Fruit fly (Drosophila melanogaster) whole organism, adult: Measurements from ENCODE around the gene CG6901.
A peak's percentile ranks its signal among the peaks of the same experiment; 100 is the strongest.

Experiments
- CG11617 ChIP-seq: fragments of 200-800 bp; sonication (Bioruptor generic); optimal IDR thresholded peaks from 2 replicates; lab custom pipeline; 2017; ENCODE audit warnings: mild to moderate bottlenecking, missing biosample characterization, missing genetic modification reagents, missing genetic modification characterization
- CG12768 ChIP-seq: fragments of 200-800 bp; sonication (Bioruptor generic); optimal IDR thresholded peaks from 2 replicates; lab custom pipeline; 2017; ENCODE audit warnings: missing biosample characterization, missing genetic modification characterization, mild to moderate bottlenecking, moderate library complexity, missing genetic modification reagents
- CG14711 ChIP-seq: fragments of 200-800 bp; sonication (Bioruptor generic); optimal IDR thresholded peaks from 2 replicates; lab custom pipeline; 2018; ENCODE audit warnings: missing biosample characterization, mild to moderate bottlenecking, missing genetic modification characterization, moderate library complexity
- CG1620 ChIP-seq: fragments of 200-800 bp; sonication (Bioruptor generic); optimal IDR thresholded peaks from 2 replicates; lab custom pipeline; 2016; ENCODE audit warnings: missing biosample characterization, missing genetic modification characterization
- CG33017 ChIP-seq: fragments of 200-800 bp; sonication (Bioruptor generic); optimal IDR thresholded peaks from 2 replicates; lab custom pipeline; 2018; ENCODE audit warnings: missing biosample characterization, mild to moderate bottlenecking, missing genetic modification characterization, moderate library complexity
- CG5204 ChIP-seq: fragments of 200-800 bp; sonication (Bioruptor generic); optimal IDR thresholded peaks from 2 replicates; lab custom pipeline; 2016; ENCODE audit warnings: missing biosample characterization, missing genetic modification characterization
- CG7045 ChIP-seq: fragments of 200-800 bp; sonication (Bioruptor generic); optimal IDR thresholded peaks from 2 replicates; lab custom pipeline; 2017; ENCODE audit warnings: missing biosample characterization, mild to moderate bottlenecking, missing genetic modification characterization
- CG7101 ChIP-seq: fragments of 200-800 bp; sonication (Bioruptor generic); optimal IDR thresholded peaks from 2 replicates; lab custom pipeline; 2018; ENCODE audit warnings: missing biosample characterization, mild to moderate bottlenecking, missing genetic modification characterization, moderate library complexity
- Clk ChIP-seq: fragments of 200-800 bp; sonication (Bioruptor generic); optimal IDR thresholded peaks from 2 replicates; lab custom pipeline; 2017; ENCODE audit warnings: missing biosample characterization, missing genetic modification characterization
- Crg-1 ChIP-seq: fragments of 200-800 bp; sonication (Bioruptor generic); optimal IDR thresholded peaks from 2 replicates; lab custom pipeline; 2016; ENCODE audit warnings: missing biosample characterization, missing genetic modification characterization
- Hr96 ChIP-seq: fragments of 200-800 bp; sonication (Bioruptor generic); optimal IDR thresholded peaks from 2 replicates; lab custom pipeline; 2016; ENCODE audit warnings: missing biosample characterization, missing genetic modification characterization
- Mnt ChIP-seq: fragments of 200-800 bp; sonication (Bioruptor generic); optimal IDR thresholded peaks from 2 replicates; lab custom pipeline; 2016; ENCODE audit warnings: missing biosample characterization, mild to moderate bottlenecking, missing genetic modification characterization
- bab1 ChIP-seq: fragments of 200-800 bp; sonication (Bioruptor generic); optimal IDR thresholded peaks from 3 replicates; lab custom pipeline; 2019; ENCODE audit warnings: missing biosample characterization, mild to moderate bottlenecking, missing genetic modification characterization, moderate library complexity
- cic ChIP-seq: fragments of 200-800 bp; sonication (Bioruptor generic); optimal IDR thresholded peaks from 2 replicates; lab custom pipeline; 2017; ENCODE audit warnings: missing biosample characterization, mild to moderate bottlenecking, missing genetic modification characterization, moderate library complexity
- cnc ChIP-seq, 2 experiments: fragments of >200 bp; optimal IDR thresholded peaks; 2 replicates each; lab custom pipeline; 2017
- kay ChIP-seq: fragments of 200-800 bp; sonication (Bioruptor generic); peaks from one replicate; lab custom pipeline; 2016; ENCODE audit warnings: missing biosample characterization, missing genetic modification characterization, borderline replicate concordance
- ovo ChIP-seq: fragments of 200-800 bp; sonication (Bioruptor generic); optimal IDR thresholded peaks from 2 replicates; lab custom pipeline; 2016; ENCODE audit warnings: missing biosample characterization, missing genetic modification characterization
- pad ChIP-seq: fragments of 200-800 bp; sonication (Bioruptor generic); optimal IDR thresholded peaks from 3 replicates; lab custom pipeline; 2017; ENCODE audit warnings: missing biosample characterization, missing genetic modification characterization, mild to moderate bottlenecking, moderate library complexity, missing genetic modification reagents
- tj ChIP-seq: fragments of 200-800 bp; sonication (Bioruptor generic); optimal IDR thresholded peaks from 3 replicates; lab custom pipeline; 2017; ENCODE audit warnings: missing biosample characterization, mild to moderate bottlenecking, missing genetic modification characterization, moderate library complexity
- toe ChIP-seq: fragments of 200-800 bp; sonication (Bioruptor generic); optimal IDR thresholded peaks from 2 replicates; lab custom pipeline; 2016; ENCODE audit warnings: missing biosample characterization, missing genetic modification characterization

The CG6901 gene

DNA sequence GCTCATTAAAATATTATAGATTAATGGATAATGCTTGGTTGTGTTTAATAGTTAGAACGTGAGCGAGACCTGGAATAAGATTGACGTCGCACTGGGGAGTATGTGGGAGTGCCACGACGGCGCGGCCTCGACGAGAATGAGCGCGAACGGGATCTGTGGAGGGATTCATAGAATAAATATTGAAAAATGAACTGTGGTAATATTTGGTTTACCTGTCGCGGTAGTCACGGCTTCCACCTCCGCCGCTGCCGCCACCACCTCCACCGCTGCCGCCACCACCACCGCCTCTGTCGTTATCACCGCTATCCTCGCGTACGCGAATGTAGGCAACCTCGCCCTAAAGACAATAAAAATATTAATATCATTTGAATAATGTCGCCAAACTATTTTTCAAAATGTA is 17.4 kb downstream of the CG6901 start:
- no peak for TF ChIP-seq CG33017 (tag; lab: Kevin White, UChicago)
- TF ChIP-seq bab1, result no peak
- no peak for TF ChIP-seq CG5204 (GFP tag; lab: Kevin White, UChicago)
- TF ChIP-seq ovo (GFP tag; lab: Kevin White, UChicago), result peak; percentile 19
- TF ChIP-seq kay (GFP tag; lab: Kevin White, UChicago), result peak; percentile 14
- TF ChIP-seq CG12768 (GFP tag; lab: Kevin White, UChicago), result peak; percentile 65
- no peak for TF ChIP-seq Hr96
- TF ChIP-seq cnc (optimal IDR thresholded peaks at IDR 0.05; lab: Kevin White, UChicago), result no peak
- TF ChIP-seq CG7101 (tag; lab: Kevin White, UChicago), result peak; percentile 14
- TF ChIP-seq CG1620, result no peak
- TF ChIP-seq pad (GFP tag; lab: Kevin White, UChicago), result no peak
- no peak for TF ChIP-seq CG14711 (tag; lab: Kevin White, UChicago)
- peak; percentile 4 for TF ChIP-seq CG7045
- no peak for TF ChIP-seq toe (GFP tag; lab: Kevin White, UChicago)
- TF ChIP-seq Crg-1 (GFP tag; lab: Kevin White, UChicago), result no peak
- no peak for TF ChIP-seq Clk
- peak; percentile 85 for TF ChIP-seq cic (GFP tag; lab: Kevin White, UChicago)
- TF ChIP-seq CG11617, result peak; percentile 61
- TF ChIP-seq Mnt (GFP tag; lab: Kevin White, UChicago), result no peak
- no peak for TF ChIP-seq tj (GFP tag; lab: Kevin White, UChicago)

DNA sequence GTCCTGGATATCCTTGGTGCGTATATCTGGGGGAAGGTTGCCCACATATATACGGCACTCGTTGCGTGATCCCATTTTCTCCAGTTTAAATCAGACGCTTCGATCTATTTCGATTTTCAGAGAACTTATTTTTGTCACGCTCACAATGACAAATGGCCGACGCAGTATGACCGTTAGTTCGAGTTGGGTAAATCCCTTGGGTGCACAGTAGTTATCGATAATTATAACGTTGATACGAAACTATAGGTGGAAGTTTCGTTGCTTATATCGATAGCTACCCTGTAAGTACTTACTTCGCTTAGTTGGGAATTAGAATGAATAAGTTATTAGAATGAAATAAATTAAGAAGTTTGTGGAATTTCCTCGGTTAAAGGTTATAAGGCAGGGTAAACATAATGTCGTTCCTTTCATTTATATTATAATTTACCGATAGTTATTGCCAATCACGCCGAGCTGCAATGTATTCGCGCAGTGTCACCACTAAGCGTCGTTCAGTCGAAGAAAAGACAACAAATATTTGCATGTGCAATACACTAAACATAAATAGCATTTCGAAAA is 18.7 kb downstream of the CG6901 start, which contains the start of the genes SF2 and pad:
Gene SF2, minus strand, starts transcription at position 172 of the 558 bp plus-strand sequence.
Gene pad, plus strand, starts transcription at position 502 of the 558 bp plus-strand sequence.
- peak; percentile 53 for TF ChIP-seq cic (GFP tag; lab: Kevin White, UChicago)
- TF ChIP-seq CG12768 (GFP tag; lab: Kevin White, UChicago), result peak; percentile 53
- TF ChIP-seq CG7101 (tag; lab: Kevin White, UChicago), result peak; percentile 83
- TF ChIP-seq CG7045, result peak; percentile 82
- peak; percentile 87 for TF ChIP-seq Crg-1 (GFP tag; lab: Kevin White, UChicago)
- TF ChIP-seq tj (GFP tag; lab: Kevin White, UChicago), result peak; percentile 63
- TF ChIP-seq toe (GFP tag; lab: Kevin White, UChicago), result peak; percentile 94
- peak; percentile 87 for TF ChIP-seq CG11617
- TF ChIP-seq CG5204 (GFP tag; lab: Kevin White, UChicago), result peak; percentile 90
- no peak for TF ChIP-seq cnc (optimal IDR thresholded peaks at IDR 0.05; lab: Kevin White, UChicago)
- peak; percentile 86 for TF ChIP-seq Hr96
- peak; percentile 73 for TF ChIP-seq Clk
- TF ChIP-seq kay (GFP tag; lab: Kevin White, UChicago), result peak; percentile 84
- peak; percentile 92 for TF ChIP-seq CG1620
- TF ChIP-seq Mnt (GFP tag; lab: Kevin White, UChicago), result peak; percentile 90
- TF ChIP-seq CG14711 (tag; lab: Kevin White, UChicago), result peak; percentile 77
- peak; percentile 89 for TF ChIP-seq bab1
- TF ChIP-seq pad (GFP tag; lab: Kevin White, UChicago), result peak; percentile 85
- TF ChIP-seq CG33017 (tag; lab: Kevin White, UChicago), result no peak
- TF ChIP-seq ovo (GFP tag; lab: Kevin White, UChicago), result peak; percentile 90

DNA sequence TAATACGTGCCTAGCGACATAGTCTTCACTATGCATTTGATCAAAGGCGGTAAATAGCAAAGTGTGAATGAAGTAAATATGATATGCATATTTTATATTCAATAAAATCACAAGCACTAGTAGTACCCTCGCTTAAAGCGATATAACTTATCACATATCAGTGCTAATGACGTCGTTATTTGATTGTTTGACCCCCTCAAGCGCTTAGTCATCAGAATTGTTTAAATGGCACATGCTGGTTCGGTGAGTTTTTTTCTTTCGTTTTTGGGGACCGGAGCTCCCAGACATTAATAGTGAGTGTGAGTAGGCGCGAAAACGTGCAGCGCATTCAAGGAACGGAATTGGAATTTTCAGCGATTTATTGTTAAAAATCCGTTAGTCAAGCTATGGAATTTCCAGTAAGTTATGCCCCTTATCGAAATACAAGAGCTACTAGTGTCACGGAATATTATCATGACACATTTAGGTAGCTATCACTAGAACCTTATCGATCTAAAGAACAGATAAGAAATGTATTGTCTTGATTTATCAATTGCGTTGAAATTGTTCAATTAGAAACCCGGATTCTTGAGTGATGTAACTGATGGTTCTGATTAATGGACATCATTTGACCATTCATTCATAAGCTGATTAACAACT is 24.5 kb downstream of the CG6901 start:
- TF ChIP-seq bab1, result no peak
- TF ChIP-seq ovo (GFP tag; lab: Kevin White, UChicago), result no peak
- no peak for TF ChIP-seq cnc (optimal IDR thresholded peaks at IDR 0.05; lab: Kevin White, UChicago)
- no peak for TF ChIP-seq CG1620
- TF ChIP-seq Clk, result no peak
- no peak for TF ChIP-seq CG7101 (tag; lab: Kevin White, UChicago)
- TF ChIP-seq tj (GFP tag; lab: Kevin White, UChicago), result peak; percentile 54
- TF ChIP-seq Hr96, result no peak
- peak; percentile 26 for TF ChIP-seq cic (GFP tag; lab: Kevin White, UChicago)
- TF ChIP-seq CG14711 (tag; lab: Kevin White, UChicago), result no peak
- TF ChIP-seq Mnt (GFP tag; lab: Kevin White, UChicago), result no peak
- no peak for TF ChIP-seq CG12768 (GFP tag; lab: Kevin White, UChicago)
- TF ChIP-seq toe (GFP tag; lab: Kevin White, UChicago), result no peak
- TF ChIP-seq kay (GFP tag; lab: Kevin White, UChicago), result peak; percentile 96
- TF ChIP-seq CG7045, result no peak

DNA sequence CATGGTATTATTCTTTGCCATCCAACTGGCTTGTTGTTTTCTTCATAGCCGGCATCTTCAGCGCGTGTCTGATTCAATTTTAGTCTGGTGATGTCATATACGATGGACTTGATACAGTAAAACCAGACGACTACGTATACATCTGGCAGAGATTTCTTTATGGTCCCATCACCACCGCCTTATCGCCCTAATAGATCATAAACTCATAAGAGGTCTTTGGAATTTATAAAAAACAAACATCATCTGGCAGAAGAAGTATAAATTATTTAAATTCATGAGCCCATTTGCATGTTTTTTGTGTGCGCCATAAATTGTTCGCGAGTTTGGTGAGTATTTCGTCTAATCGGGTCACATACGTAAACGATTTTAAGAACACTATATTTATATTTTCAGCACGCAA is 25.1 kb downstream of the CG6901 start:
- TF ChIP-seq pad (GFP tag; lab: Kevin White, UChicago), result no peak
- no peak for TF ChIP-seq kay (GFP tag; lab: Kevin White, UChicago)
- TF ChIP-seq Crg-1 (GFP tag; lab: Kevin White, UChicago), result no peak
- no peak for TF ChIP-seq CG7101 (tag; lab: Kevin White, UChicago)
- no peak for TF ChIP-seq CG14711 (tag; lab: Kevin White, UChicago)
- TF ChIP-seq bab1, result no peak
- TF ChIP-seq CG12768 (GFP tag; lab: Kevin White, UChicago), result no peak
- TF ChIP-seq cic (GFP tag; lab: Kevin White, UChicago), result no peak
- TF ChIP-seq Hr96, result no peak
- no peak for TF ChIP-seq Clk
- TF ChIP-seq cnc (optimal IDR thresholded peaks at IDR 0.05; lab: Kevin White, UChicago), result no peak
- TF ChIP-seq CG11617, result no peak
- no peak for TF ChIP-seq ovo (GFP tag; lab: Kevin White, UChicago)
- no peak for TF ChIP-seq Mnt (GFP tag; lab: Kevin White, UChicago)
- no peak for TF ChIP-seq CG33017 (tag; lab: Kevin White, UChicago)
- TF ChIP-seq toe (GFP tag; lab: Kevin White, UChicago), result no peak
- TF ChIP-seq CG5204 (GFP tag; lab: Kevin White, UChicago), result no peak
- no peak for TF ChIP-seq CG7045
- no peak for TF ChIP-seq CG1620
- TF ChIP-seq tj (GFP tag; lab: Kevin White, UChicago), result no peak

DNA sequence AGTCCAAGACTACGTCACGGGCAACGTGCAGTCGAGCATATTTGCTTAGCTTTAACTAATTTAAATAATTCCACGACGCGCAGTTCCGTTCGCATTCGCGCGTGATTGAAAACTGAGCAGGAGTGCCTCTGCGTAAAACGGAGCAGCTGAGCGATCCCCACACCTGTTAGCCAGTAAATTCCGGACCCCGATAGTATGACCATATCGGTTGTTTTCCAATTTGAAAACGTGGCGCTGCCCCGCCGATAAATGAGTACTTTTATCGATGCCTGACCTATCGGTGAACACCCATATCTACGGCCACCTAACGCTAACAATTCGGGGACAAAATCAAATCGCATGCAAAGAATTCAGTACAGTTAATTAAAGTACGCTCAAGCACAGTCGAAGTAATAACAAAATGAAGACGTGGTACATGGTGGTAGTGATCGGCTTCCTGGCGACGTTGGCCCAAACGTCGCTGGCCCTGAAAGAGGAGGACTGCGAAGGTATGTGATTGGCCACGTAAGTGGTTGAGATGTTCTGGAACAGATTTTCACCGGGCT is 26.0 kb downstream of the CG6901 start, which contains the start of the genes CG14879 and Manf:
Gene CG14879, minus strand, starts transcription at position 116 of the 545 bp plus-strand sequence.
Gene Manf, plus strand, starts transcription at position 294 of the 545 bp plus-strand sequence.
- peak; percentile 65 for TF ChIP-seq bab1
- TF ChIP-seq pad (GFP tag; lab: Kevin White, UChicago), result peak; percentile 13
- no peak for TF ChIP-seq CG33017 (tag; lab: Kevin White, UChicago)
- peak; percentile 63 for TF ChIP-seq Mnt (GFP tag; lab: Kevin White, UChicago)
- TF ChIP-seq Clk, result no peak
- TF ChIP-seq tj (GFP tag; lab: Kevin White, UChicago), result peak; percentile 65
- peak; percentile 43 for TF ChIP-seq cic (GFP tag; lab: Kevin White, UChicago)
- TF ChIP-seq CG7101 (tag; lab: Kevin White, UChicago), result peak; percentile 19
